Fruit fly (Drosophila melanogaster): ENCODE results near the gene CG14074.

CG14074 gene

dm6 chr3L:18846272-18846741 lies 19.7 kb upstream of the CG14074 start:
- no peak for TF ChIP-seq Myc (optimal IDR thresholded peaks at IDR 0.05)
- no peak for TF ChIP-seq insv (optimal IDR thresholded peaks at IDR 0.05)
- no peak for TF ChIP-seq h (optimal IDR thresholded peaks at IDR 0.05)
- no peak for TF ChIP-seq Sin3A (optimal IDR thresholded peaks at IDR 0.05)
- no peak for TF ChIP-seq psq (optimal IDR thresholded peaks at IDR 0.05)
- TF ChIP-seq ttk (optimal IDR thresholded peaks at IDR 0.05): no peak

dm6 chr3L:18848436-18848835 lies 17.6 kb upstream of the CG14074 start:
- peak; percentile 82 for TF ChIP-seq h (optimal IDR thresholded peaks at IDR 0.05)
- no peak for TF ChIP-seq psq (optimal IDR thresholded peaks at IDR 0.05)

dm6 chr3L:18852223-18852622 lies 13.8 kb upstream of the CG14074 start:
- TF ChIP-seq Myc (optimal IDR thresholded peaks at IDR 0.05) (no peak), Sin3A (optimal IDR thresholded peaks at IDR 0.05) (no peak), ttk (optimal IDR thresholded peaks at IDR 0.05) (no peak), psq (optimal IDR thresholded peaks at IDR 0.05) (no peak), insv (optimal IDR thresholded peaks at IDR 0.05) (no peak)

- TF ChIP-seq Myc (optimal IDR thresholded peaks at IDR 0.05) (no peak), psq (optimal IDR thresholded peaks at IDR 0.05) (no peak), Sin3A (optimal IDR thresholded peaks at IDR 0.05) (no peak), ttk (optimal IDR thresholded peaks at IDR 0.05) (no peak), h (optimal IDR thresholded peaks at IDR 0.05) (no peak), insv (optimal IDR thresholded peaks at IDR 0.05) (no peak)
Observed at dm6 chr3L:18853439-18853838, 12.6 kb upstream of the CG14074 start.

dm6 chr3L:18854412-18854811 lies 11.6 kb upstream of the CG14074 start:
- TF ChIP-seq Myc (optimal IDR thresholded peaks at IDR 0.05): no peak
- TF ChIP-seq Sin3A (optimal IDR thresholded peaks at IDR 0.05): no peak

dm6 chr3L:18860467-18860866 lies 5.6 kb upstream of the CG14074 start:
- TF ChIP-seq h (optimal IDR thresholded peaks at IDR 0.05) (no peak), Myc (optimal IDR thresholded peaks at IDR 0.05) (no peak), insv (optimal IDR thresholded peaks at IDR 0.05) (no peak), Sin3A (optimal IDR thresholded peaks at IDR 0.05) (no peak), psq (optimal IDR thresholded peaks at IDR 0.05) (no peak), ttk (optimal IDR thresholded peaks at IDR 0.05) (no peak)

- TF ChIP-seq Myc (optimal IDR thresholded peaks at IDR 0.05): no peak
- no peak for TF ChIP-seq h (optimal IDR thresholded peaks at IDR 0.05)
- no peak for TF ChIP-seq psq (optimal IDR thresholded peaks at IDR 0.05)
Observed at dm6 chr3L:18861893-18862292, 4.1 kb upstream of the CG14074 start.

dm6 chr3L:18863327-18863726 lies 2.7 kb upstream of the CG14074 start, which contains the start of gene CG6865:
Gene CG6865 (plus strand): TSS chr3L:18863647.
- TF ChIP-seq ttk (optimal IDR thresholded peaks at IDR 0.05) (no peak), h (optimal IDR thresholded peaks at IDR 0.05) (no peak), insv (optimal IDR thresholded peaks at IDR 0.05) (no peak), Myc (optimal IDR thresholded peaks at IDR 0.05) (no peak), psq (optimal IDR thresholded peaks at IDR 0.05) (no peak), Sin3A (optimal IDR thresholded peaks at IDR 0.05) (no peak)

- TF ChIP-seq Myc (optimal IDR thresholded peaks at IDR 0.05): no peak
- no peak for TF ChIP-seq ttk (optimal IDR thresholded peaks at IDR 0.05)
- no peak for TF ChIP-seq psq (optimal IDR thresholded peaks at IDR 0.05)
- TF ChIP-seq h (optimal IDR thresholded peaks at IDR 0.05): no peak
- TF ChIP-seq Sin3A (optimal IDR thresholded peaks at IDR 0.05): no peak
- no peak for TF ChIP-seq insv (optimal IDR thresholded peaks at IDR 0.05)
Observed at dm6 chr3L:18867521-18867920, 1.5 kb downstream of the CG14074 start, which contains the start of gene Dysb. Gene Dysb (plus strand): TSS chr3L:18867771.

- TF ChIP-seq Myc (optimal IDR thresholded peaks at IDR 0.05) (no peak), h (optimal IDR thresholded peaks at IDR 0.05) (no peak), psq (optimal IDR thresholded peaks at IDR 0.05) (no peak), ttk (optimal IDR thresholded peaks at IDR 0.05) (no peak), insv (optimal IDR thresholded peaks at IDR 0.05) (no peak), Sin3A (optimal IDR thresholded peaks at IDR 0.05) (no peak)
Observed at dm6 chr3L:18869035-18869826, 3.2 kb downstream of the CG14074 start, which contains the start of gene Grx1. Gene Grx1 (plus strand): TSS chr3L:18869230.

dm6 chr3L:18870027-18870426 lies 4.0 kb downstream of the CG14074 start, which contains the start of gene Blos3:
Gene Blos3 (plus strand): TSS chr3L:18870224.
- TF ChIP-seq ttk (optimal IDR thresholded peaks at IDR 0.05) (no peak), insv (optimal IDR thresholded peaks at IDR 0.05) (no peak), h (optimal IDR thresholded peaks at IDR 0.05) (no peak), Sin3A (optimal IDR thresholded peaks at IDR 0.05) (no peak), Myc (optimal IDR thresholded peaks at IDR 0.05) (no peak), psq (optimal IDR thresholded peaks at IDR 0.05) (no peak)

- TF ChIP-seq insv (optimal IDR thresholded peaks at IDR 0.05) (no peak), h (optimal IDR thresholded peaks at IDR 0.05) (no peak), ttk (optimal IDR thresholded peaks at IDR 0.05) (no peak), Sin3A (optimal IDR thresholded peaks at IDR 0.05) (no peak), psq (optimal IDR thresholded peaks at IDR 0.05) (no peak), Myc (optimal IDR thresholded peaks at IDR 0.05) (no peak)
Observed at dm6 chr3L:18872440-18872839, 6.4 kb downstream of the CG14074 start, which contains the start of the genes Rad9 and Uggt. Gene Rad9 (minus strand): TSS chr3L:18872553. Gene Uggt (plus strand): TSS chr3L:18872747.

- TF ChIP-seq insv (optimal IDR thresholded peaks at IDR 0.05) (no peak), Sin3A (optimal IDR thresholded peaks at IDR 0.05) (no peak), h (optimal IDR thresholded peaks at IDR 0.05) (no peak), Myc (optimal IDR thresholded peaks at IDR 0.05) (no peak), psq (optimal IDR thresholded peaks at IDR 0.05) (no peak), ttk (optimal IDR thresholded peaks at IDR 0.05) (no peak)
Observed at dm6 chr3L:18881613-18882012, 15.6 kb downstream of the CG14074 start.

Measured in Kc167 (cell line).